Worm (Caenorhabditis elegans) whole organism, L1 larva: ENCODE results near the gene Y61B8A.6.

Experiments
- C34B4.2 ChIP-seq: sonication (generic microtip); optimal IDR thresholded peaks from 2 replicates; lab custom pipeline; 2017; ENCODE audit warnings: mild to moderate bottlenecking, missing genetic modification characterization, missing compliant biosample characterization
- ces-1 ChIP-seq: fragments of 150-350 bp; optimal IDR thresholded peaks from 2 replicates; lab custom pipeline; 2014; ENCODE audit warnings: missing biosample characterization, missing genetic modification reagents, missing genetic modification characterization
- egl-13 ChIP-seq: sonication (generic microtip); optimal IDR thresholded peaks from 2 replicates; lab custom pipeline; 2016; ENCODE audit warnings: missing genotype, missing genetic modification reagents, missing genetic modification characterization, missing compliant biosample characterization
- elt-2 ChIP-seq: sonication (generic microtip); optimal IDR thresholded peaks from 2 replicates; lab custom pipeline; 2016; ENCODE audit warnings: missing genetic modification characterization, mild to moderate bottlenecking, inconsistent platforms, missing compliant biosample characterization, missing genetic modification reagents
- fkh-10 ChIP-seq: sonication (generic microtip); optimal IDR thresholded peaks from 2 replicates; lab custom pipeline; 2017; ENCODE audit warnings: missing biosample characterization, missing genetic modification reagents, missing genetic modification characterization
- fkh-8 ChIP-seq: sonication (generic microtip); optimal IDR thresholded peaks from 2 replicates; lab custom pipeline; 2016; ENCODE audit warnings: mild to moderate bottlenecking, missing genetic modification characterization, missing compliant biosample characterization
- hpl-2 ChIP-seq: fragments of 150-350 bp; optimal IDR thresholded peaks from 2 replicates; lab custom pipeline; 2014; ENCODE audit warnings: missing biosample characterization, missing genetic modification reagents, missing genetic modification characterization
- isw-1 ChIP-seq: fragments of 200-800 bp; sonication (Bioruptor generic); IDR thresholded peaks from 2 replicates; pipeline ENCODE4 v1.3.6; 2022; ENCODE audit warnings: missing genetic modification characterization, missing compliant biosample characterization
- lin-39 ChIP-seq: fragments of 150-350 bp; optimal IDR thresholded peaks from 2 replicates; lab custom pipeline; 2014; ENCODE audit warnings: missing biosample characterization, missing genetic modification reagents, missing genetic modification characterization
- nhr-77 ChIP-seq: fragments of 150-350 bp; optimal IDR thresholded peaks from 2 replicates; lab custom pipeline; 2014; ENCODE audit warnings: missing biosample characterization, missing genetic modification characterization
- nhr-90 ChIP-seq: sonication (generic microtip); optimal IDR thresholded peaks from 2 replicates; lab custom pipeline; 2016; ENCODE audit warnings: mild to moderate bottlenecking, missing genetic modification characterization, missing compliant biosample characterization; ENCODE audit not compliant: poor library complexity
- unc-62 ChIP-seq: fragments of 150-350 bp; optimal IDR thresholded peaks from 2 replicates; lab custom pipeline; 2014; ENCODE audit warnings: missing biosample characterization, missing genetic modification reagents, missing genetic modification characterization
- zip-4 ChIP-seq: fragments of 200-800 bp; sonication (Bioruptor generic); optimal IDR thresholded peaks from 2 replicates; lab custom pipeline; 2018; ENCODE audit warnings: mild to moderate bottlenecking, missing genetic modification characterization, moderate library complexity, missing compliant biosample characterization

DNA sequence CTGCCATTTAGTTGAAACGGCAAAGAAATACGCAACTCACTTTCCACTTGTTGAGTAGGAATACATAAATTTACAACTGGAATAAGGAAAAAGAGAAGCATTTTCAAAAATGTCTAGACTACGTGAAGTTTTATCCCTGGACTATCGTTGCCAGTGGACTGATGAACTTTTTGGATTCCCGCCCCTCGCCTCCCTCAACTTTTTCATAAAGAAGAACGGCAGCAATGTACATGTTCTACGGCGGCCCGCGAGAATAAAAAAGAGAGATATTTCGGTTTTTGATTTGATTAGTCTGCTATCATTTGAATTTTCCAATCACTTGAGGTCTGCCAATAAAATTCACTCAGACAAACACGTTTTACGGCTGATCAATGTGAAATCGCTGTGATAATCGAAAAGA, 2.8 kb upstream of the Y61B8A.6 start, which contains the start of gene clec-243:
- TF ChIP-seq fkh-8 (tag; lab: Kevin White, UChicago) (no peak), egl-13 (no peak), nhr-77 (tag; lab: Kevin White, UChicago) (no peak), nhr-90 (tag; lab: Kevin White, UChicago) (no peak), zip-4 (GFP tag; lab: Kevin White, UChicago) (no peak), ces-1 (GFP tag; lab: Kevin White, UChicago) (no peak), unc-62 (GFP tag; lab: Kevin White, UChicago) (no peak), fkh-10 (GFP tag; lab: Kevin White, UChicago) (no peak), C34B4.2 (no peak), lin-39 (tag; lab: Kevin White, UChicago) (no peak), isw-1 (GFP tag; lab: Robert Waterston, UW) (no peak), elt-2 (tag; lab: Kevin White, UChicago) (no peak), hpl-2 (no peak)
